Fruit fly (Drosophila melanogaster): Measurements from ENCODE around the gene CG9368.
A peak's percentile ranks its signal among the peaks of the same experiment; 100 is the strongest.

The CG9368 gene

dm6 chr3L:19552136-19552773 lies 49.2 kb upstream of the CG9368 start, which contains the start of the genes Ltn1 and CG9300 (continued):
- TF ChIP-seq CG15601 (tag; optimal IDR thresholded peaks at IDR 0.05) (no peak), Ptx1 (GFP tag; IDR thresholded peaks at IDR 0.05) (no peak), ara (GFP tag; IDR thresholded peaks at IDR 0.05) (peak; percentile 32; the same call in 1 of the 2 replicates), Dad (GFP tag; optimal IDR thresholded peaks at IDR 0.05) (peak; percentile 40), CG31388 (GFP tag; optimal IDR thresholded peaks at IDR 0.05) (no peak), Med (GFP tag) (no peak), CG4328 (GFP tag; optimal IDR thresholded peaks at IDR 0.05) (no peak), CG12942 (GFP tag; optimal IDR thresholded peaks at IDR 0.05) (no peak), amos (GFP tag; IDR thresholded peaks at IDR 0.05; ENCODE audit: partially characterized antibody) (peak; percentile 65), lmd (GFP tag; IDR thresholded peaks at IDR 0.05) (no peak; the same call in 1 of the 2 replicates), jigr1 (GFP tag; IDR thresholded peaks at IDR 0.05) (no peak), Abd-B (GFP tag; optimal IDR thresholded peaks at IDR 0.05) (no peak), Nf-YB (GFP tag; optimal IDR thresholded peaks at IDR 0.05) (no peak), CG9609 (GFP tag; optimal IDR thresholded peaks at IDR 0.05) (peak; percentile 28), cg (GFP tag; optimal IDR thresholded peaks at IDR 0.05) (no peak), CG10565 (GFP tag; optimal IDR thresholded peaks at IDR 0.05) (no peak), psq (GFP tag; optimal IDR thresholded peaks at IDR 0.05) (peak; percentile 14), caup (GFP tag; optimal IDR thresholded peaks at IDR 0.05; ENCODE audit: severe bottlenecking) (no peak), Fer3 (tag; optimal IDR thresholded peaks at IDR 0.05) (no peak), CG6854 (GFP tag; optimal IDR thresholded peaks at IDR 0.05) (no peak), CG10209 (GFP tag; optimal IDR thresholded peaks at IDR 0.05) (no peak), vnd (GFP tag; IDR thresholded peaks at IDR 0.05; ENCODE audit: partially characterized antibody) (no peak), HLH54F (GFP tag; optimal IDR thresholded peaks at IDR 0.05) (peak; percentile 26), TFAM (GFP tag; optimal IDR thresholded peaks at IDR 0.05) (no peak), HLH3B (GFP tag; IDR thresholded peaks at IDR 0.05) (no peak), CG18619 (GFP tag; optimal IDR thresholded peaks at IDR 0.05) (no peak), Optix (GFP tag; IDR thresholded peaks at IDR 0.05) (no peak; the same call in 2 of the 3 replicates), CG10321 (GFP tag; IDR thresholded peaks at IDR 0.05) (no peak), CHES-1-like (GFP tag; optimal IDR thresholded peaks at IDR 0.05) (peak; percentile 64), PHDP (tag; optimal IDR thresholded peaks at IDR 0.05) (no peak), CG15269 (tag; optimal IDR thresholded peaks at IDR 0.05) (no peak), HmgD (GFP tag; optimal IDR thresholded peaks at IDR 0.05) (peak; percentile 49), lab (GFP tag; optimal IDR thresholded peaks at IDR 0.05) (no peak), CG11093 (GFP tag; IDR thresholded peaks at IDR 0.05) (no peak), CG10267 (tag; optimal IDR thresholded peaks at IDR 0.05) (no peak), kay (GFP tag; optimal IDR thresholded peaks at IDR 0.05) (no peak), CG17359 (tag; optimal IDR thresholded peaks at IDR 0.05) (no peak), CG12299 (tag; optimal IDR thresholded peaks at IDR 0.05) (no peak), Aef1 (GFP tag; IDR thresholded peaks at IDR 0.05) (no peak), CG17385 (GFP tag; optimal IDR thresholded peaks at IDR 0.05) (peak; percentile 100), Meics (GFP tag; optimal IDR thresholded peaks at IDR 0.05) (no peak), CG3407 (GFP tag; optimal IDR thresholded peaks at IDR 0.05) (no peak)
